Worm (Caenorhabditis elegans) whole organism, L1 larva: ENCODE data around the gene his-40.
A peak's percentile ranks its signal among the peaks of the same experiment; 100 is the strongest.

Experiments
- C16A3.4 ChIP-seq: fragments of 150-350 bp; optimal IDR thresholded peaks from 2 replicates; lab custom pipeline; 2014; ENCODE audit warnings: missing biosample characterization, missing genetic modification characterization
- Y116A8C.19 ChIP-seq: sonication (generic microtip); optimal IDR thresholded peaks from 2 replicates; lab custom pipeline; 2016; ENCODE audit warnings: missing compliant biosample characterization, missing genetic modification characterization, borderline replicate concordance
- aha-1 ChIP-seq: fragments of 150-350 bp; optimal IDR thresholded peaks from 2 replicates; lab custom pipeline; 2014; ENCODE audit warnings: missing biosample characterization, missing genetic modification characterization
- ama-1 ChIP-seq: fragments of 150-350 bp; optimal IDR thresholded peaks from 2 replicates; lab custom pipeline; 2014
- blmp-1 ChIP-seq: fragments of 150-350 bp; optimal IDR thresholded peaks from 2 replicates; lab custom pipeline; 2014; ENCODE audit warnings: missing biosample characterization, missing genetic modification characterization
- ceh-8 ChIP-seq: fragments of 200-800 bp; sonication (Bioruptor generic); optimal IDR thresholded peaks from 2 replicates; lab custom pipeline; 2018; ENCODE audit warnings: mild to moderate bottlenecking, missing genetic modification characterization, moderate library complexity, missing compliant biosample characterization
- ceh-82 ChIP-seq, 3 experiments: fragments of 150-350 bp in 1 of 3; sonication (generic microtip) in 2 of 3; optimal IDR thresholded peaks; 2 replicates each; lab custom pipeline; 2014 to 2017; ENCODE audit warnings: missing biosample characterization in 3 of 3, missing genetic modification characterization in 3 of 3
- ceh-88 ChIP-seq: fragments of 200-800 bp; sonication (Bioruptor generic); IDR thresholded peaks from 2 replicates; pipeline ENCODE4 v1.3.6; 2022; ENCODE audit warnings: missing genetic modification characterization, missing compliant biosample characterization
- ceh-90 ChIP-seq: sonication (generic microtip); optimal IDR thresholded peaks from 2 replicates; lab custom pipeline; 2016; ENCODE audit warnings: missing genetic modification characterization, missing compliant biosample characterization
- dsc-1 ChIP-seq: sonication (generic microtip); optimal IDR thresholded peaks from 2 replicates; lab custom pipeline; 2016; ENCODE audit warnings: mild to moderate bottlenecking, missing genetic modification characterization, missing compliant biosample characterization
- efl-1 ChIP-seq, 4 experiments: fragments of 150-350 bp; optimal IDR thresholded peaks in 3 of 4; peaks in 1 of 4; 1 replicate in 1 of 4; 2 replicates in 3 of 4; lab custom pipeline; 2014; ENCODE audit warnings: missing biosample characterization in 2 of 4, missing genetic modification characterization in 2 of 4, missing genetic modification reagents in 2 of 4
- egl-13 ChIP-seq: sonication (generic microtip); optimal IDR thresholded peaks from 2 replicates; lab custom pipeline; 2016; ENCODE audit warnings: missing genotype, missing genetic modification reagents, missing genetic modification characterization, missing compliant biosample characterization
- egl-27 ChIP-seq, 2 experiments: fragments of 150-350 bp in 1 of 2; sonication (generic microtip); optimal IDR thresholded peaks; 3 replicates each; lab custom pipeline; 2017 to 2018; ENCODE audit warnings: missing biosample characterization in 2 of 2, missing genetic modification characterization in 2 of 2, missing genetic modification reagents in 2 of 2
- fkh-4 ChIP-seq: sonication (generic microtip); optimal IDR thresholded peaks from 2 replicates; lab custom pipeline; 2016; ENCODE audit warnings: missing compliant biosample characterization, missing genetic modification characterization, borderline replicate concordance
- grh-1 ChIP-seq: fragments of 200-800 bp; sonication (Bioruptor generic); IDR thresholded peaks from 2 replicates; pipeline ENCODE4 v1.3.6; 2022; ENCODE audit warnings: missing genetic modification reagents, missing genetic modification characterization, missing compliant biosample characterization
- hlh-17 ChIP-seq: fragments of 200-800 bp; sonication (Bioruptor generic); optimal IDR thresholded peaks from 2 replicates; lab custom pipeline; 2018; ENCODE audit warnings: missing genetic modification characterization, mild to moderate bottlenecking, missing compliant biosample characterization, moderate library complexity, borderline replicate concordance
- lin-35 ChIP-seq, 2 experiments: fragments of 150-350 bp; optimal IDR thresholded peaks; 2 replicates each; lab custom pipeline; 2014; ENCODE audit warnings: missing biosample characterization in 2 of 2, missing genetic modification characterization in 2 of 2, missing genetic modification reagents in 2 of 2
- lir-3 ChIP-seq: sonication (generic microtip); optimal IDR thresholded peaks from 2 replicates; lab custom pipeline; 2016; ENCODE audit warnings: mild to moderate bottlenecking, missing genetic modification characterization, moderate library complexity, missing compliant biosample characterization; ENCODE audit not compliant: poor library complexity
- mdl-1 ChIP-seq, 2 experiments: fragments of 150-350 bp; optimal IDR thresholded peaks; 2 replicates each; lab custom pipeline; 2014 to 2017; ENCODE audit warnings: missing biosample characterization in 2 of 2, missing genetic modification characterization in 2 of 2, inconsistent platforms in 1 of 2
- mef-2 ChIP-seq: fragments of 150-350 bp; optimal IDR thresholded peaks from 2 replicates; lab custom pipeline; 2014; ENCODE audit warnings: missing biosample characterization, missing genetic modification characterization
- mep-1 ChIP-seq: fragments of 150-350 bp; optimal IDR thresholded peaks from 2 replicates; lab custom pipeline; 2014; ENCODE audit warnings: missing biosample characterization, missing genetic modification characterization
- nhr-20 ChIP-seq: sonication (generic microtip); optimal IDR thresholded peaks from 2 replicates; lab custom pipeline; 2016; ENCODE audit warnings: mild to moderate bottlenecking, missing genetic modification characterization, missing compliant biosample characterization
- nhr-28 ChIP-seq: fragments of 150-350 bp; optimal IDR thresholded peaks from 2 replicates; lab custom pipeline; 2014; ENCODE audit warnings: missing biosample characterization, missing genetic modification characterization
- nhr-47 ChIP-seq: sonication (generic microtip); optimal IDR thresholded peaks from 2 replicates; lab custom pipeline; 2016; ENCODE audit warnings: mild to moderate bottlenecking, missing genetic modification characterization, moderate library complexity, missing compliant biosample characterization
- nhr-76 ChIP-seq: sonication (generic microtip); optimal IDR thresholded peaks from 2 replicates; lab custom pipeline; 2017; ENCODE audit warnings: missing biosample characterization, missing genetic modification characterization
- nhr-84 ChIP-seq: sonication (generic microtip); optimal IDR thresholded peaks from 2 replicates; lab custom pipeline; 2017; ENCODE audit warnings: missing biosample characterization, missing genetic modification characterization
- nhr-85 ChIP-seq: sonication (generic microtip); peaks from one replicate; lab custom pipeline; 2016; ENCODE audit warnings: missing genetic modification characterization, inconsistent platforms, missing compliant biosample characterization
- pax-3 ChIP-seq: fragments of 200-800 bp; sonication (Bioruptor generic); optimal IDR thresholded peaks from 2 replicates; lab custom pipeline; 2018; ENCODE audit warnings: mild to moderate bottlenecking, missing genetic modification characterization, moderate library complexity, missing compliant biosample characterization
- rnt-1 ChIP-seq: sonication (generic microtip); optimal IDR thresholded peaks from 2 replicates; lab custom pipeline; 2016; ENCODE audit warnings: mild to moderate bottlenecking, missing genetic modification characterization, moderate library complexity, missing compliant biosample characterization
- skn-1 ChIP-seq: fragments of 150-350 bp; optimal IDR thresholded peaks from 2 replicates; lab custom pipeline; 2014; ENCODE audit warnings: missing biosample characterization, missing genetic modification characterization
- snpc-4 ChIP-seq: fragments of 150-350 bp; optimal IDR thresholded peaks from 2 replicates; lab custom pipeline; 2014; ENCODE audit warnings: missing biosample characterization, missing genetic modification characterization
- swsn-7 ChIP-seq: sonication (generic microtip); optimal IDR thresholded peaks from 2 replicates; lab custom pipeline; 2016; ENCODE audit warnings: missing genetic modification characterization, missing compliant biosample characterization
- tbx-2 ChIP-seq: sonication (generic microtip); optimal IDR thresholded peaks from 2 replicates; lab custom pipeline; 2016; ENCODE audit warnings: missing genetic modification characterization, missing compliant biosample characterization
- unc-62 ChIP-seq: fragments of 150-350 bp; optimal IDR thresholded peaks from 2 replicates; lab custom pipeline; 2014; ENCODE audit warnings: missing biosample characterization, missing genetic modification reagents, missing genetic modification characterization
- unc-86 ChIP-seq: sonication (generic microtip); optimal IDR thresholded peaks from 2 replicates; lab custom pipeline; 2016; ENCODE audit warnings: missing genetic modification characterization, missing compliant biosample characterization
- zag-1 ChIP-seq: fragments of 150-350 bp; optimal IDR thresholded peaks from 2 replicates; lab custom pipeline; 2014; ENCODE audit warnings: missing biosample characterization, missing genetic modification characterization
- ztf-11 ChIP-seq, 2 experiments: sonication (generic microtip); optimal IDR thresholded peaks; 2 replicates each; lab custom pipeline; 2016 to 2017; ENCODE audit warnings: missing genetic modification characterization in 2 of 2, missing biosample characterization in 1 of 2, missing compliant biosample characterization in 1 of 2

Gene his-40

DNA sequence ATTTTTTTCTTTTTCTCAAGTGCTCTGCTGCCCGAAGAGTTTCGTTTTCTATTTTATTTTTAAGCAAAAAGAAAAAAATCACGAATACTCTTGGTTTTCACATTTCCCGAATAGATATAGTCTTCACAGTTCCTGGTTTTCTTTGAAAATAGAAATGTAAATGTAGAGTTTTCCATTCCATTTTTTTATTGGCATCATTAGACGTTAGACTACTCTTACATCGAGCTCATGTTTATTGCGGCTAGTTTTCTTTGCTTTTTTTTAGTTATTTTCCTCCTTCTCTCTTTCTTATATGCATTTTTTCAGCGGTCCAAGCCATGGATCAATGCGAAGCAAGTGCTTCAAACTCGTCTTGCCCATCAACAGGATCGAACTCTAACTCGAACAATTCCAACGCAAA is 44.6 kb upstream of the his-40 start, which contains the start of gene F46H5.2:
F46H5.2 (plus strand) TSS at position 301 of the 400 bp plus-strand sequence.
- TF ChIP-seq hlh-17 (GFP tag; lab: Kevin White, UChicago) (no peak), Y116A8C.19 (tag; lab: Kevin White, UChicago) (no peak), fkh-4 (no peak), C16A3.4 (tag; lab: Kevin White, UChicago) (no peak), pax-3 (tag; lab: Kevin White, UChicago) (no peak), unc-62 (GFP tag; lab: Kevin White, UChicago) (no peak), nhr-76 (tag; lab: Kevin White, UChicago) (no peak), egl-13 (tag; lab: Kevin White, UChicago) (no peak), nhr-28 (tag; lab: Kevin White, UChicago) (no peak), nhr-20 (tag; lab: Kevin White, UChicago) (no peak), unc-86 (tag; lab: Kevin White, UChicago) (no peak), mep-1 (tag; lab: Kevin White, UChicago) (no peak), egl-27 (tag; optimal IDR thresholded peaks at IDR 0.05; lab: Kevin White, UChicago) (no peak), lir-3 (no peak), efl-1 (optimal IDR thresholded peaks at IDR 0.05; lab: Kevin White, UChicago) (no peak), efl-1 (GFP tag; optimal IDR thresholded peaks at IDR 0.05 in 1 of 2; lab: Kevin White, UChicago) (no peak)

- no peak for TF ChIP-seq ama-1 (lab: Kevin White, UChicago)
- TF ChIP-seq tbx-2 (tag; lab: Kevin White, UChicago), result no peak
- no peak for TF ChIP-seq swsn-7 (tag; lab: Kevin White, UChicago)
These were observed 40.9 kb upstream of the his-40 start for ce11 chrX:7268965-7269364.

- TF ChIP-seq blmp-1 (tag; lab: Kevin White, UChicago) (peak; percentile 22), lin-35 (GFP tag; optimal IDR thresholded peaks at IDR 0.05; lab: Kevin White, UChicago) (no peak)
These were observed 40.5 kb upstream of the his-40 start, which contains the start of gene grd-7 for ce11 chrX:7269379-7269778. Gene grd-7, minus strand, starts transcription at chrX:7269479.

DNA sequence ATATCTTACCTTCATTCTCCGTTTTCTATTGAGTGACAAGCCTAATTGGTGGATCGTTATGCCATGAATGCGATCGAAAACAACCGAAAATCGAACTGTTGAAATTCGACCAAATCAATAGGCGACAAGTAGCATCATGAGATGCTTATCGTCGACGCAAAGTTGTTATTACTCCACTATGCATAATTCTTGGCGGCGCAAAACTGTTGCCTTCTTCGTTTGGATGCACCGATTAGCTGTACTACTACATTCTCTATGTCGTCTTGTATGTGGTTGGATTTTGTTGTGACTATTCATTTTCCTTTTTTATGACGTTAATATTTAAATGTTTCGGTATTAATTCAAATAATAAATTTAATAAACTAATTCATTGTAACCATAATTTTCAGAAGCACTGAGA is 37.9 kb upstream of the his-40 start, which contains the start of gene F46H5.11:
F46H5.11 (minus strand) TSS at position 101 of the 400 bp plus-strand sequence.
- TF ChIP-seq dsc-1 (tag; lab: Kevin White, UChicago), result no peak
- TF ChIP-seq ceh-8, result no peak
- no peak for TF ChIP-seq nhr-84
- TF ChIP-seq ama-1 (lab: Kevin White, UChicago), result no peak
- no peak for TF ChIP-seq mdl-1 (tag; optimal IDR thresholded peaks at IDR 0.05; lab: Kevin White, UChicago)
- TF ChIP-seq aha-1 (tag; lab: Kevin White, UChicago), result no peak
- no peak for TF ChIP-seq mep-1 (tag; lab: Kevin White, UChicago)
- no peak for TF ChIP-seq grh-1 (GFP tag; lab: Robert Waterston, UW)
- no peak for TF ChIP-seq nhr-20 (tag; lab: Kevin White, UChicago)
- TF ChIP-seq rnt-1 (tag; lab: Kevin White, UChicago), result no peak

DNA sequence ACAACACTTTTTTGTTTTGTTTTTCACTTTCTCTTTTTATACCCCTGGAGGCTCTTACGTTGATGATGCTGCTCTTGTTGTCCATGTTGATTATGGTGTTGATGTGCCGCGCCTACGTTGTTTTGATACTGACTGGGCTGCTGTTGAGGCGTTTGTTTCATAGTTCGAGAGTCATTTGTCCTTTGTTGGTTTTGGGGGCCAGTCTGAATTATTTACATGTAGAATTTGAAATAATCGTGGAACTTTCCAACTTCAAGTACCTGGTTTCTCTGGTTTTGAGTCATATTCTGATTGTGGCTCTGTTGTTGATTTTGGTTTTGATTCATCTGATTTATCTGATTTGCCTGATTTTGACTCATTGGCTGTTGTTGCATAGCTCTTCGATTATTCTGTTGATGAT is 31.8 kb upstream of the his-40 start:
- TF ChIP-seq snpc-4 (no peak), ztf-11 (tag; optimal IDR thresholded peaks at IDR 0.05; lab: Kevin White, UChicago) (no peak), zag-1 (tag; lab: Kevin White, UChicago) (no peak), ceh-90 (tag; lab: Kevin White, UChicago) (no peak), tbx-2 (tag; lab: Kevin White, UChicago) (no peak), egl-13 (tag; lab: Kevin White, UChicago) (no peak), ceh-88 (no peak), nhr-47 (tag; lab: Kevin White, UChicago) (no peak), mef-2 (tag; lab: Kevin White, UChicago) (no peak), skn-1 (tag; lab: Kevin White, UChicago) (no peak), nhr-85 (tag; lab: Kevin White, UChicago) (no peak), ceh-82 (tag; optimal IDR thresholded peaks at IDR 0.05; lab: Kevin White, UChicago) (no peak), dsc-1 (tag; lab: Kevin White, UChicago) (no peak)
